Worm (Caenorhabditis elegans) whole organism, L2 larva: Measurements from ENCODE around the gene F11C7.6.

Source experiments
- C34F6.9 ChIP-seq: fragments of 150-350 bp; optimal IDR thresholded peaks from 2 replicates; lab custom pipeline; 2014; ENCODE audit warnings: missing biosample characterization, missing genetic modification characterization
- R02D3.7 ChIP-seq: fragments of 150-350 bp; optimal IDR thresholded peaks from 2 replicates; lab custom pipeline; 2014; ENCODE audit warnings: missing biosample characterization, missing genetic modification characterization
- Y55F3AM.14 ChIP-seq: fragments of 200-800 bp; sonication (Bioruptor generic); optimal IDR thresholded peaks from 2 replicates; lab custom pipeline; 2018; ENCODE audit warnings: mild to moderate bottlenecking, missing genetic modification characterization, missing compliant biosample characterization
- ZK546.5 ChIP-seq: sonication (generic microtip); optimal IDR thresholded peaks from 2 replicates; lab custom pipeline; 2017; ENCODE audit warnings: missing biosample characterization, missing genetic modification characterization
- alr-1 ChIP-seq: fragments of 150-350 bp; optimal IDR thresholded peaks from 2 replicates; lab custom pipeline; 2014; ENCODE audit warnings: missing biosample characterization, missing genetic modification characterization
- ceh-16 ChIP-seq: fragments of 150-350 bp; optimal IDR thresholded peaks from 2 replicates; lab custom pipeline; 2014; ENCODE audit warnings: missing biosample characterization, missing genetic modification characterization
- crh-2 ChIP-seq: sonication (generic microtip); optimal IDR thresholded peaks from 2 replicates; lab custom pipeline; 2017; ENCODE audit warnings: missing biosample characterization, missing genetic modification characterization
- dmd-4 ChIP-seq: sonication (generic microtip); optimal IDR thresholded peaks from 2 replicates; lab custom pipeline; 2017; ENCODE audit warnings: missing biosample characterization, missing genetic modification characterization
- egl-27 ChIP-seq: sonication (generic microtip); optimal IDR thresholded peaks from 3 replicates; lab custom pipeline; 2017; ENCODE audit warnings: missing biosample characterization, missing genetic modification reagents, missing genetic modification characterization
- elt-1 ChIP-seq: fragments of 150-350 bp; optimal IDR thresholded peaks from 2 replicates; lab custom pipeline; 2014; ENCODE audit warnings: missing biosample characterization, missing genetic modification characterization
- fos-1 ChIP-seq: fragments of 150-350 bp; optimal IDR thresholded peaks from 2 replicates; lab custom pipeline; 2014; ENCODE audit warnings: missing biosample characterization, missing genetic modification characterization
- gmeb-1 ChIP-seq: fragments of 150-350 bp; optimal IDR thresholded peaks from 2 replicates; lab custom pipeline; 2014; ENCODE audit warnings: missing biosample characterization, missing genetic modification characterization
- lin-11 ChIP-seq: fragments of 150-350 bp; sonication (generic microtip); optimal IDR thresholded peaks from 2 replicates; lab custom pipeline; 2014; ENCODE audit warnings: missing biosample characterization, missing genetic modification characterization, inconsistent platforms, mixed read lengths
- lin-13 ChIP-seq: fragments of 150-350 bp; optimal IDR thresholded peaks from 2 replicates; lab custom pipeline; 2014; ENCODE audit warnings: missing biosample characterization, missing genetic modification reagents, missing genetic modification characterization
- lin-39 ChIP-seq: fragments of 150-350 bp; optimal IDR thresholded peaks from 2 replicates; lab custom pipeline; 2014; ENCODE audit warnings: missing biosample characterization, missing genetic modification reagents, missing genetic modification characterization
- mbf-1 ChIP-seq: sonication (generic microtip); optimal IDR thresholded peaks from 2 replicates; lab custom pipeline; 2017; ENCODE audit warnings: missing biosample characterization, missing genetic modification characterization
- nhr-10 ChIP-seq: sonication (generic microtip); optimal IDR thresholded peaks from 2 replicates; lab custom pipeline; 2017; ENCODE audit warnings: missing biosample characterization, missing genetic modification characterization
- nhr-11 ChIP-seq: fragments of 150-350 bp; optimal IDR thresholded peaks from 2 replicates; lab custom pipeline; 2014; ENCODE audit warnings: missing biosample characterization, missing genetic modification characterization
- nhr-12 ChIP-seq: fragments of 150-350 bp; optimal IDR thresholded peaks from 2 replicates; lab custom pipeline; 2014; ENCODE audit warnings: missing biosample characterization, missing genetic modification characterization
- nhr-129 ChIP-seq: fragments of 150-350 bp; optimal IDR thresholded peaks from 2 replicates; lab custom pipeline; 2014; ENCODE audit warnings: missing biosample characterization, missing genetic modification characterization
- nhr-237 ChIP-seq: fragments of 150-350 bp; optimal IDR thresholded peaks from 2 replicates; lab custom pipeline; 2014; ENCODE audit warnings: missing biosample characterization, missing genetic modification characterization
- nhr-25 ChIP-seq: fragments of 150-350 bp; sonication (generic microtip); optimal IDR thresholded peaks from 3 replicates; lab custom pipeline; 2014; ENCODE audit warnings: missing biosample characterization, missing genetic modification characterization
- nhr-6 ChIP-seq: fragments of 150-350 bp; optimal IDR thresholded peaks from 2 replicates; lab custom pipeline; 2014; ENCODE audit warnings: missing biosample characterization, missing genetic modification characterization
- nhr-77 ChIP-seq: fragments of 150-350 bp; optimal IDR thresholded peaks from 2 replicates; lab custom pipeline; 2014; ENCODE audit warnings: missing biosample characterization, missing genetic modification characterization
- peb-1 ChIP-seq: fragments of 150-350 bp; optimal IDR thresholded peaks from 2 replicates; lab custom pipeline; 2014; ENCODE audit warnings: missing biosample characterization, missing genetic modification characterization
- sem-4 ChIP-seq: fragments of 150-350 bp; optimal IDR thresholded peaks from 2 replicates; lab custom pipeline; 2014; ENCODE audit warnings: missing biosample characterization, missing genetic modification reagents, missing genetic modification characterization
- skn-1 ChIP-seq: sonication (generic microtip); optimal IDR thresholded peaks from 2 replicates; lab custom pipeline; 2017; ENCODE audit warnings: missing biosample characterization, missing genetic modification characterization
- unc-55 ChIP-seq: fragments of 150-350 bp; sonication (generic microtip); optimal IDR thresholded peaks from 3 replicates; lab custom pipeline; 2014; ENCODE audit warnings: missing biosample characterization, missing genetic modification reagents, missing genetic modification characterization
- ztf-1 ChIP-seq: fragments of 200-800 bp; sonication (Bioruptor generic); conservative IDR thresholded peaks from 2 replicates; pipeline ENCODE4 v1.3.6; 2022; ENCODE audit warnings: missing genetic modification characterization, missing compliant biosample characterization
- ztf-4 ChIP-seq: fragments of 150-350 bp; optimal IDR thresholded peaks from 2 replicates; lab custom pipeline; 2014; ENCODE audit warnings: missing biosample characterization, missing genetic modification characterization

The F11C7.6 gene

DNA sequence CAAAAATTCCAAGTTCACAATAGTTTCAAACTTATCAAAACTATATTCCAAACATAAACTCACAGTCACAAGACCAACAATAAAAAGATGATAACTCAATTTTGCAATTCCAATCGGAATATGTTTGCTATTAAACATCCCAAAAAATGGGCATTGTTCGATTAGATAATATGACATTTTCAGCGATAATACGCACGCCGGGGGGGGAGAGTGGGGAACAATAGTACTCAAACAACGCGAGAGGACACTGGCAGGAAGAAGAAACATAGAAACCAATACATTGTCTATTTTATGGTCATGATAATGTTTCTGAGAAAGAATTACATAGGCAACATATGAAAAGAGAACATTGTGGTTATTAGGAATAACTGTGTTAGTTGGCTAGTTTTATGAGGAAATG is 25.5 kb upstream of the F11C7.6 start:
- TF ChIP-seq fos-1 (tag; lab: Kevin White, UChicago) (peak; percentile 16), C34F6.9 (tag; lab: Kevin White, UChicago) (no peak)

DNA sequence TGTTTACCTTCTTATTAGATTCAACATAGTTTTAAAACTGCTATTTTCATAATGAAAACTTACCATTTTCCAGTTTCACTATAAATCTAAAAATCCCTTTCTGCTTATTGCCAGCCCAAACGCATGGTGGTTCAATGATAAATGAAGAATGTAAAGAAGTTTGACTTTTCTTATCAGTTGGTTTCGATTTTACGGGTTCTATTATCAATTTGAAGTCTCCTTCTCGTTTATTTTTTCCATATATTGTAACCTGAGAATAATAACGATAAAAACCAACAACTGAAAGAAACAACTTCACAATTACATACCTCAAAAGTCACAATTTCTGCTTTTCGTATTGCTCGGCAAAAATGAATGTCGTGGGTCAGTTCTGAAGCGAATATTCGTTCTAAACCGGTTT is 22.4 kb upstream of the F11C7.6 start:
- TF ChIP-seq fos-1 (tag; lab: Kevin White, UChicago) (peak; percentile 38), skn-1 (no peak)

DNA sequence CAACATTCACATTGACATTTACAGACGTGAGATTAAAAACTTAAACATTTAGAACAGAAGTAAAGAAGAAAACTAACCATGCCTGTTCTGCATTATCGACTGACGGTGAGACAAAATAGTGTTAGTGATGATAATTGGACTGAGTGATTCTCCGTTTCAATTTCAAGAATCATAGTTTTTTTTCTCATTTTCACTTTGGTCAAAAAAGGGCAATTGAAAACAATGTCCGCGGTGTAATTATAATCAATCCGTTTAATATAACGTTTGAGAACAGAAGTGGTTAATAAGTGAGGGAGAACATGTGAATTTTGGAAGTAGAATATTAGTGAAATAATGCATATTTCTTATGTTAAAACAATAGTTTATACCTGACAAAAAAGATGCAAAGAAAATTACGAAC is 21.7 kb upstream of the F11C7.6 start, which contains the start of gene F10D7.10:
F10D7.10 (minus strand) TSS at position 101 of the 400 bp plus-strand sequence.
- TF ChIP-seq crh-2 (no peak), nhr-237 (tag; lab: Kevin White, UChicago) (no peak), ztf-4 (tag; lab: Kevin White, UChicago) (no peak), nhr-129 (tag; lab: Kevin White, UChicago) (no peak), alr-1 (tag; lab: Kevin White, UChicago) (no peak), nhr-25 (tag; lab: Kevin White, UChicago) (no peak), nhr-77 (tag; lab: Kevin White, UChicago) (no peak), dmd-4 (no peak), elt-1 (tag; lab: Kevin White, UChicago) (no peak), ceh-16 (tag; lab: Kevin White, UChicago) (no peak), C34F6.9 (tag; lab: Kevin White, UChicago) (no peak), nhr-11 (tag; lab: Kevin White, UChicago) (no peak)

DNA sequence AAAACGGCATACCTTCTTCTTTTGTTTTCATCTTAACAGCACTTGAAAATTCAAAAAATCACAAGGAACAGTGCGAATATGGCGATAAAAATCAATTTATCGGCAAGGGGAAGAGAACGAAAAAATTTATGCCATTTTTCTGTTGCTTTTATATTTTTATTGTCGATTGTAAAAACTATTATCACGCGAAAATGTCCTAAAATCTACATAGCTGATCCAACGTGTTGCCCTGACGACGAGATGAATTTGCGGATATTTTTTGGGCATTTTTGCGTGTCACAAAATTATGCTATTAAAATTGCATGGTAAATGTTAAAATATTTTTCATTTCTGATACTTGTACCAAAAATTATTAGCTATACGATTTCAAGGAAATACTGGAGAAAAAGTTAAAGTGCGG is 19.4 kb upstream of the F11C7.6 start, which contains the start of gene F10D7.4:
F10D7.4 (minus strand) TSS at position 101 of the 400 bp plus-strand sequence.
- TF ChIP-seq nhr-6 (no peak), ceh-16 (tag; lab: Kevin White, UChicago) (no peak), peb-1 (tag; lab: Kevin White, UChicago) (no peak), egl-27 (no peak), nhr-11 (tag; lab: Kevin White, UChicago) (no peak), lin-11 (tag; lab: Kevin White, UChicago) (no peak)
- TF ChIP-seq, all 48 proteins: peak for 0

DNA sequence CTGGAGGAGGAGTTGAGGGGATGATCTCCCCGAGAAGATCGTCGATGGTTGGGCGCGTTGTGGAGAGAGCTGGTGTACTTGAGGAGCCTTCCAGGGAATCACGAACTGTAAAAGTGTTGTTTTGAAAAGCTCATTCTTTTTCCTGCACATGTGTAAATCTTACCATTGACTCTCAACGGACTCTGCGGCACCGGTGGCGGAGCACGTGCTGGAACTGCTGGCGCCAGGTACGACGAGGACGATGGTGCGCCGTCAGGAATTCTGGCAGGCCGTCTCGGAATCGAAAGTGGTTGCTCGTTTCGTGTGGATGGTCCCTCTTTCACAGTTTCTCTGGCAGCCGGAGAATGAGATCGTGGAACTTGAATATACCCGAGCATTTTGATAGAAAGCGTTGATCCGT is 17.0 kb upstream of the F11C7.6 start:
- TF ChIP-seq fos-1 (tag; lab: Kevin White, UChicago) (no peak), unc-55 (GFP tag; lab: Kevin White, UChicago) (no peak), sem-4 (tag; lab: Kevin White, UChicago) (no peak), Y55F3AM.14 (GFP tag; lab: Kevin White, UChicago) (no peak), gmeb-1 (tag; lab: Kevin White, UChicago) (no peak), lin-13 (no peak), R02D3.7 (tag; lab: Kevin White, UChicago) (no peak), ztf-4 (tag; lab: Kevin White, UChicago) (no peak)

DNA sequence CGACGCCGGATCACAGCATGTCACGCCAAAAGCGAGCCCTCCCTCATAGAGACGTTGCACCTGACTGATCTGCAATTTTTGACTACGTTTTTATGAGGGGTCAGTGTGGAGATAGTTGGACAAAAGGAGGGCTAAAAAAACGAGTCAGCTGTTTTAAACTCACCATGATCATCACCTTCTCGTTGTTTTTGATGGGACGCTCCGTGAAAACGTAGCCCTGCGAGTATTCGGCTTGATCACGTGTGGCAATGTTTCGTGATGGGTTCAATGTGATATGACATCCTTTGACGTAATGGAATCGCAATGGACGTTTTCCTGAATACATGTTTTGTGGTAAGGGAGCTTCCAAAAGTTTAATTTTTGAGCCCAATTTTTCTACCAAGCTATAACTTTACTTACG is 16.3 kb upstream of the F11C7.6 start:
- TF ChIP-seq nhr-129 (tag; lab: Kevin White, UChicago) (peak; percentile 83), R02D3.7 (tag; lab: Kevin White, UChicago) (no peak)

DNA sequence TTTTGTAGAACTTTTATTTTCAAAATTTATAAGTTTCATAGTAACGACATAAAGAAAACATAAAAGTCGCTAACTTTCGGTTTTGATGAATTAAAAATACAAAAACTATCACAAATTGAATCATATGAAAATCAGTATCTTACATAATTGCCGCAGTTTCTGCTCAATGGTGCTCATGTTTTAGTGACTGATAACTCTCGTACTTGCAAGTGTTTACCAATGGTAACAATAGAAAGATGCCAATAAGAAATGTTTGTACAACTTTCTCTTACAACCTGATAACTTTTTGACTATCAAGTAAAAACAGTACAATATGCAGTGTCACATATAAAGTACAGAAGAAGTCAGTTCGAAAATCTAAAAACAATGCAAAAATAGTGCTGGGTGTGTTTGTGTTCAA is 15.2 kb upstream of the F11C7.6 start:
- TF ChIP-seq peb-1 (tag; lab: Kevin White, UChicago) (no peak), fos-1 (tag; lab: Kevin White, UChicago) (no peak), nhr-12 (tag; lab: Kevin White, UChicago) (no peak), nhr-10 (tag; lab: Kevin White, UChicago) (no peak), Y55F3AM.14 (GFP tag; lab: Kevin White, UChicago) (no peak), mbf-1 (tag; lab: Kevin White, UChicago) (no peak)

DNA sequence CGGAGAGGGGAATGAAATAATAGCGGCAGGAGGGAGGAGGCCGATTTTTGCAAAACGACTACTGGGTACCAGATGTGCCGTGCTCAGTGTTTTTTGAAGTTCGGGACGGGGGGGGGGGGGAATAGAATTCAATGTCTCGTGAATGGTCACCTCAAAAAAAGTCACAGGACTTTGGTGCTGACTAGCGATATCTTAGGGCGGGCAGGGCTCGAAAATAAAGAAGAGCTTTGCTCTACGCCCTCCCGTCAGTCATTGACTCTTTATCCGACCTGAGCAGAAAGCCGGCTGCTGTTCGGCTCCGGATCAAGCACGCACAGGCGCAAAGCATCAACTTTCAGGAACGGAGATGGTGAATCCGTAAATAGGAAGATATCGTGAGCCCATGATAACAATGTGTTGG is 10.8 kb upstream of the F11C7.6 start:
- TF ChIP-seq nhr-77 (tag; lab: Kevin White, UChicago) (no peak), skn-1 (no peak), unc-55 (GFP tag; lab: Kevin White, UChicago) (no peak), ztf-1 (GFP tag; lab: Robert Waterston, UW) (no peak), mbf-1 (tag; lab: Kevin White, UChicago) (no peak), ZK546.5 (tag; lab: Kevin White, UChicago) (no peak), lin-39 (tag; lab: Kevin White, UChicago) (no peak), elt-1 (tag; lab: Kevin White, UChicago) (no peak), nhr-10 (tag; lab: Kevin White, UChicago) (no peak)
